Worm (Caenorhabditis elegans) whole organism, L1 larva: ENCODE data around the gene cbs-1.

Experiments
- C04F5.9 ChIP-seq: sonication (generic microtip); optimal IDR thresholded peaks from 2 replicates; lab custom pipeline; 2016; ENCODE audit warnings: missing genetic modification characterization, missing compliant biosample characterization
- C16A3.4 ChIP-seq: fragments of 150-350 bp; optimal IDR thresholded peaks from 2 replicates; lab custom pipeline; 2014; ENCODE audit warnings: missing biosample characterization, missing genetic modification characterization
- Y116A8C.19 ChIP-seq: sonication (generic microtip); optimal IDR thresholded peaks from 2 replicates; lab custom pipeline; 2016; ENCODE audit warnings: missing compliant biosample characterization, missing genetic modification characterization, borderline replicate concordance
- aha-1 ChIP-seq: fragments of 150-350 bp; optimal IDR thresholded peaks from 2 replicates; lab custom pipeline; 2014; ENCODE audit warnings: missing biosample characterization, missing genetic modification characterization
- alr-1 ChIP-seq: fragments of 200-800 bp; sonication (Bioruptor generic); optimal IDR thresholded peaks from 2 replicates; lab custom pipeline; 2018; ENCODE audit warnings: borderline replicate concordance, mild to moderate bottlenecking, missing genetic modification characterization, missing compliant biosample characterization
- aly-2 ChIP-seq: fragments of 150-350 bp; optimal IDR thresholded peaks from 2 replicates; lab custom pipeline; 2014; ENCODE audit warnings: missing biosample characterization, missing genetic modification characterization
- ama-1 ChIP-seq: fragments of 150-350 bp; optimal IDR thresholded peaks from 2 replicates; lab custom pipeline; 2014
- blmp-1 ChIP-seq: fragments of 150-350 bp; optimal IDR thresholded peaks from 2 replicates; lab custom pipeline; 2014; ENCODE audit warnings: missing biosample characterization, missing genetic modification characterization
- ceh-63 ChIP-seq: fragments of 200-800 bp; sonication (Bioruptor generic); optimal IDR thresholded peaks from 2 replicates; lab custom pipeline; 2018; ENCODE audit warnings: mild to moderate bottlenecking, missing genetic modification characterization, missing compliant biosample characterization
- ceh-82 ChIP-seq, 3 experiments: fragments of 150-350 bp in 1 of 3; sonication (generic microtip) in 2 of 3; optimal IDR thresholded peaks; 2 replicates each; lab custom pipeline; 2014 to 2017; ENCODE audit warnings: missing biosample characterization in 3 of 3, missing genetic modification characterization in 3 of 3
- ceh-88 ChIP-seq: fragments of 200-800 bp; sonication (Bioruptor generic); IDR thresholded peaks from 2 replicates; pipeline ENCODE4 v1.3.6; 2022; ENCODE audit warnings: missing genetic modification characterization, missing compliant biosample characterization
- dsc-1 ChIP-seq: sonication (generic microtip); optimal IDR thresholded peaks from 2 replicates; lab custom pipeline; 2016; ENCODE audit warnings: mild to moderate bottlenecking, missing genetic modification characterization, missing compliant biosample characterization
- efl-1 ChIP-seq, 4 experiments: fragments of 150-350 bp; optimal IDR thresholded peaks in 3 of 4; peaks in 1 of 4; 1 replicate in 1 of 4; 2 replicates in 3 of 4; lab custom pipeline; 2014; ENCODE audit warnings: missing biosample characterization in 2 of 4, missing genetic modification characterization in 2 of 4, missing genetic modification reagents in 2 of 4
- elt-2 ChIP-seq: sonication (generic microtip); optimal IDR thresholded peaks from 2 replicates; lab custom pipeline; 2016; ENCODE audit warnings: missing genetic modification characterization, mild to moderate bottlenecking, inconsistent platforms, missing compliant biosample characterization, missing genetic modification reagents
- elt-3 ChIP-seq, 6 experiments: fragments of 150-350 bp in 1 of 6; sonication (generic microtip); optimal IDR thresholded peaks; 2 replicates each; lab custom pipeline; 2017 to 2018; ENCODE audit warnings: missing biosample characterization in 6 of 6, missing genetic modification characterization in 6 of 6, inconsistent platforms in 1 of 6
- fkh-10 ChIP-seq: sonication (generic microtip); optimal IDR thresholded peaks from 2 replicates; lab custom pipeline; 2017; ENCODE audit warnings: missing biosample characterization, missing genetic modification reagents, missing genetic modification characterization
- hpl-2 ChIP-seq: fragments of 150-350 bp; optimal IDR thresholded peaks from 2 replicates; lab custom pipeline; 2014; ENCODE audit warnings: missing biosample characterization, missing genetic modification reagents, missing genetic modification characterization
- isw-1 ChIP-seq: fragments of 200-800 bp; sonication (Bioruptor generic); IDR thresholded peaks from 2 replicates; pipeline ENCODE4 v1.3.6; 2022; ENCODE audit warnings: missing genetic modification characterization, missing compliant biosample characterization
- lin-14 ChIP-seq: fragments of 200-800 bp; sonication (Bioruptor generic); optimal IDR thresholded peaks from 2 replicates; lab custom pipeline; 2018; ENCODE audit warnings: mild to moderate bottlenecking, missing genetic modification characterization, moderate library complexity, missing compliant biosample characterization
- lin-15B ChIP-seq: fragments of 150-350 bp; sonication (generic microtip); optimal IDR thresholded peaks from 3 replicates; lab custom pipeline; 2014; ENCODE audit warnings: missing biosample characterization, missing genetic modification characterization
- lin-35 ChIP-seq, 2 experiments: fragments of 150-350 bp; optimal IDR thresholded peaks; 2 replicates each; lab custom pipeline; 2014; ENCODE audit warnings: missing biosample characterization in 2 of 2, missing genetic modification characterization in 2 of 2, missing genetic modification reagents in 2 of 2
- lsy-2 ChIP-seq, 2 experiments: fragments of 150-350 bp; optimal IDR thresholded peaks; 2 replicates each; lab custom pipeline; 2014; ENCODE audit warnings: missing biosample characterization in 2 of 2, missing genetic modification characterization in 2 of 2
- mab-9 ChIP-seq: fragments of 200-800 bp; sonication (Bioruptor generic); IDR thresholded peaks from 2 replicates; pipeline ENCODE4 v1.3.6; 2022; ENCODE audit warnings: missing genetic modification reagents, missing genetic modification characterization, missing compliant biosample characterization
- mep-1 ChIP-seq: fragments of 150-350 bp; optimal IDR thresholded peaks from 2 replicates; lab custom pipeline; 2014; ENCODE audit warnings: missing biosample characterization, missing genetic modification characterization
- nhr-28 ChIP-seq: fragments of 150-350 bp; optimal IDR thresholded peaks from 2 replicates; lab custom pipeline; 2014; ENCODE audit warnings: missing biosample characterization, missing genetic modification characterization
- nhr-47 ChIP-seq: sonication (generic microtip); optimal IDR thresholded peaks from 2 replicates; lab custom pipeline; 2016; ENCODE audit warnings: mild to moderate bottlenecking, missing genetic modification characterization, moderate library complexity, missing compliant biosample characterization
- nhr-71 ChIP-seq: sonication (generic microtip); optimal IDR thresholded peaks from 2 replicates; lab custom pipeline; 2016; ENCODE audit warnings: mild to moderate bottlenecking, missing genetic modification characterization, moderate library complexity, missing compliant biosample characterization
- nhr-85 ChIP-seq: sonication (generic microtip); peaks from one replicate; lab custom pipeline; 2016; ENCODE audit warnings: missing genetic modification characterization, inconsistent platforms, missing compliant biosample characterization
- nhr-90 ChIP-seq: sonication (generic microtip); optimal IDR thresholded peaks from 2 replicates; lab custom pipeline; 2016; ENCODE audit warnings: mild to moderate bottlenecking, missing genetic modification characterization, missing compliant biosample characterization; ENCODE audit not compliant: poor library complexity
- pag-3 ChIP-seq: sonication (generic microtip); optimal IDR thresholded peaks from 2 replicates; lab custom pipeline; 2017; ENCODE audit warnings: missing genetic modification characterization, mild to moderate bottlenecking, missing compliant biosample characterization, antibody characterized with exemption, borderline replicate concordance; ENCODE audit not compliant: insufficient read depth
- pax-3 ChIP-seq: fragments of 200-800 bp; sonication (Bioruptor generic); optimal IDR thresholded peaks from 2 replicates; lab custom pipeline; 2018; ENCODE audit warnings: mild to moderate bottlenecking, missing genetic modification characterization, moderate library complexity, missing compliant biosample characterization
- pqm-1 ChIP-seq: sonication (generic microtip); optimal IDR thresholded peaks from 3 replicates; lab custom pipeline; 2017; ENCODE audit warnings: missing biosample characterization, missing genetic modification characterization
- snu-23 ChIP-seq: sonication (generic microtip); optimal IDR thresholded peaks from 2 replicates; lab custom pipeline; 2016; ENCODE audit warnings: missing genetic modification characterization, missing compliant biosample characterization
- sptf-1 ChIP-seq: fragments of 150-350 bp; optimal IDR thresholded peaks from 2 replicates; lab custom pipeline; 2014; ENCODE audit warnings: missing biosample characterization, missing genetic modification characterization
- swsn-7 ChIP-seq: sonication (generic microtip); optimal IDR thresholded peaks from 2 replicates; lab custom pipeline; 2016; ENCODE audit warnings: missing genetic modification characterization, missing compliant biosample characterization
- tbx-2 ChIP-seq: sonication (generic microtip); optimal IDR thresholded peaks from 2 replicates; lab custom pipeline; 2016; ENCODE audit warnings: missing genetic modification characterization, missing compliant biosample characterization
- vab-15 ChIP-seq: sonication (generic microtip); optimal IDR thresholded peaks from 2 replicates; lab custom pipeline; 2017; ENCODE audit warnings: missing genotype, mild to moderate bottlenecking, missing genetic modification characterization, missing compliant biosample characterization
- zip-4 ChIP-seq: fragments of 200-800 bp; sonication (Bioruptor generic); optimal IDR thresholded peaks from 2 replicates; lab custom pipeline; 2018; ENCODE audit warnings: mild to moderate bottlenecking, missing genetic modification characterization, moderate library complexity, missing compliant biosample characterization
- ztf-4 ChIP-seq: fragments of 150-350 bp; optimal IDR thresholded peaks from 2 replicates; lab custom pipeline; 2014; ENCODE audit warnings: missing biosample characterization, missing genetic modification characterization

cbs-1 gene

ce11 chrX:10069692-10070091 is 15.6 kb downstream of the cbs-1 start, which contains the start of gene mlck-1:
mlck-1 (minus strand) TSS chrX:10069792.
- TF ChIP-seq lin-15B (tag; lab: Kevin White, UChicago) (no peak), tbx-2 (tag; lab: Kevin White, UChicago) (no peak), hpl-2 (GFP tag; lab: Kevin White, UChicago) (no peak), mab-9 (GFP tag; lab: Robert Waterston, UW) (no peak), elt-3 (tag; optimal IDR thresholded peaks at IDR 0.05; lab: Kevin White, UChicago) (no peak)

- TF ChIP-seq lsy-2 (tag; optimal IDR thresholded peaks at IDR 0.05; lab: Kevin White, UChicago) (peak in 1 of 2 experiments; percentile 23), snu-23 (GFP tag; lab: Kevin White, UChicago) (peak; percentile 27), efl-1 (optimal IDR thresholded peaks at IDR 0.05; lab: Kevin White, UChicago) (no peak), efl-1 (GFP tag; optimal IDR thresholded peaks at IDR 0.05 in 1 of 2; lab: Kevin White, UChicago) (peak in 1 of 2 experiments; percentile 55), Y116A8C.19 (tag; lab: Kevin White, UChicago) (no peak), isw-1 (GFP tag; lab: Robert Waterston, UW) (no peak), mab-9 (GFP tag; lab: Robert Waterston, UW) (no peak), pax-3 (no peak), lin-14 (peak; percentile 48), C16A3.4 (no peak), mep-1 (tag; lab: Kevin White, UChicago) (peak; percentile 27), nhr-71 (tag; lab: Kevin White, UChicago) (peak; percentile 24), ama-1 (no peak), tbx-2 (tag; lab: Kevin White, UChicago) (peak; percentile 7), ceh-63 (no peak), pqm-1 (tag; lab: Kevin White, UChicago) (no peak), nhr-85 (tag; lab: Kevin White, UChicago) (peak; percentile 56), nhr-90 (tag; lab: Kevin White, UChicago) (no peak), lin-35 (GFP tag; optimal IDR thresholded peaks at IDR 0.05; lab: Kevin White, UChicago) (peak in 1 of 2 experiments; percentile 22), elt-2 (peak; percentile 16), fkh-10 (no peak)
Measured at ce11 chrX:10074233-10074632, 20.2 kb downstream of the cbs-1 start, which contains the start of gene ZC373.5. ZC373.5 (minus strand) TSS chrX:10074391.

ce11 chrX:10074988-10075387 is 20.9 kb downstream of the cbs-1 start, which contains the start of gene dao-4:
dao-4 (plus strand) TSS chrX:10075288.
- TF ChIP-seq ceh-88 (GFP tag; lab: Robert Waterston, UW) (no peak), lin-15B (tag; lab: Kevin White, UChicago) (no peak), zip-4 (GFP tag; lab: Kevin White, UChicago) (no peak), ceh-82 (tag; optimal IDR thresholded peaks at IDR 0.05; lab: Kevin White, UChicago) (no peak), Y116A8C.19 (tag; lab: Kevin White, UChicago) (no peak), ztf-4 (tag; lab: Kevin White, UChicago) (no peak), alr-1 (tag; lab: Kevin White, UChicago) (no peak), swsn-7 (tag; lab: Kevin White, UChicago) (no peak), snu-23 (GFP tag; lab: Kevin White, UChicago) (no peak), vab-15 (no peak), ceh-63 (no peak), C04F5.9 (tag; lab: Kevin White, UChicago) (no peak)

- TF ChIP-seq blmp-1 (tag; lab: Kevin White, UChicago) (peak; percentile 50), nhr-90 (tag; lab: Kevin White, UChicago) (no peak), pag-3 (tag; lab: Kevin White, UChicago) (no peak), nhr-28 (no peak), nhr-47 (tag; lab: Kevin White, UChicago) (no peak), tbx-2 (tag; lab: Kevin White, UChicago) (peak; percentile 8), nhr-85 (tag; lab: Kevin White, UChicago) (peak; percentile 58), aly-2 (no peak), zip-4 (GFP tag; lab: Kevin White, UChicago) (no peak), dsc-1 (tag; lab: Kevin White, UChicago) (no peak), aha-1 (no peak), sptf-1 (tag; lab: Kevin White, UChicago) (no peak)
Measured at ce11 chrX:10076334-10076733, 22.3 kb downstream of the cbs-1 start.
